Fruit fly (Drosophila melanogaster) Kc167 (cell line): ENCODE results near the gene ATPsynB.

Experiments used
- insv ChIP-seq: fragments of >200 bp; optimal IDR thresholded peaks from 3 replicates; lab custom pipeline; 2018; ENCODE audit warnings: missing external identifiers
- psq ChIP-seq: fragments of >200 bp; optimal IDR thresholded peaks from 2 replicates; lab custom pipeline; 2017; ENCODE audit warnings: missing external identifiers
- ttk ChIP-seq: sonication (Bioruptor generic); optimal IDR thresholded peaks from 2 replicates; lab custom pipeline; 2017; ENCODE audit warnings: missing external identifiers

DNA sequence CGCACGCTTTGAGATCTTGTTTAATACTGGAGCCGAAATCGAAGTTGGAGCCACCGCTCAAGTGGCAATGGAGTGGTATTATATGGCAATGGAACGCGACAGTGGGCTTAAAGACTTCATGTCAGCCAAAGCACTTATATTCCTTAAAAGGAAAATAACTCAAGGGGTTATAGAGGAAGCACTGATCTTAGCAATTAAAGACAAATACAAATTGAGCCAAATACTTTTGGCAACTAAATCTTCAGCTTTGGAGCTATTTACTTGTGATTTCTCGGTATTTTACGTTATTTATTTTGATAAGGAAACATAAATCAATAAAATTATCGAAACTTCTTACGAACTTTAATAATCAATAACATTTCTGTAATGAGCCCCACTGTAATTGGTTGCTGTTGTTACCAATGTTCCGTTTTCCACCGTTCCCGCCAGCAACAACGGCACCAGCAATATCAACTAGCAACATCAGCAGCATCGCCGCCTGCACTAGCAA lies 14.3 kb downstream of the ATPsynB start:
- TF ChIP-seq ttk (lab: Kevin White, UChicago) (no peak), psq (no peak), insv (lab: Kevin White, UChicago) (no peak)
